Worm (Caenorhabditis elegans) whole organism, late embryonic: ENCODE results near the gene alx-1.

Experiments used
- C08G9.2 ChIP-seq: sonication (generic microtip); optimal IDR thresholded peaks from 2 replicates; lab custom pipeline; 2016; ENCODE audit warnings: mild to moderate bottlenecking, missing genetic modification characterization, moderate library complexity, missing compliant biosample characterization
- F13H6.1 ChIP-seq: sonication (generic microtip); optimal IDR thresholded peaks from 2 replicates; lab custom pipeline; 2016; ENCODE audit warnings: missing genetic modification characterization, missing compliant biosample characterization
- K02D7.2 ChIP-seq: sonication (generic microtip); optimal IDR thresholded peaks from 2 replicates; lab custom pipeline; 2017; ENCODE audit warnings: mild to moderate bottlenecking, missing genetic modification characterization, missing compliant biosample characterization
- Y22D7AL.16 ChIP-seq: sonication (generic microtip); optimal IDR thresholded peaks from 2 replicates; lab custom pipeline; 2016; ENCODE audit warnings: missing genetic modification characterization, missing compliant biosample characterization
- ama-1 ChIP-seq: fragments of 150-350 bp; optimal IDR thresholded peaks from 2 replicates; lab custom pipeline; 2014
- ceh-14 ChIP-seq: sonication (generic microtip); optimal IDR thresholded peaks from 2 replicates; lab custom pipeline; 2016; ENCODE audit warnings: missing genotype, missing genetic modification characterization, missing compliant biosample characterization
- ceh-22 ChIP-seq: sonication (generic microtip); optimal IDR thresholded peaks from 2 replicates; lab custom pipeline; 2017; ENCODE audit warnings: missing biosample characterization, missing genetic modification characterization
- ceh-30 ChIP-seq: fragments of 150-350 bp; optimal IDR thresholded peaks from 2 replicates; lab custom pipeline; 2014; ENCODE audit warnings: missing biosample characterization, missing genetic modification characterization
- ceh-31 ChIP-seq: sonication (generic microtip); optimal IDR thresholded peaks from 2 replicates; lab custom pipeline; 2016; ENCODE audit warnings: missing genetic modification characterization, missing compliant biosample characterization
- ceh-6 ChIP-seq: fragments of 200-800 bp; sonication (Bioruptor generic); optimal IDR thresholded peaks from 2 replicates; lab custom pipeline; 2018; ENCODE audit warnings: mild to moderate bottlenecking, missing genetic modification characterization, missing compliant biosample characterization
- che-1 ChIP-seq: sonication (generic microtip); optimal IDR thresholded peaks from 2 replicates; lab custom pipeline; 2016; ENCODE audit warnings: mild to moderate bottlenecking, missing genetic modification characterization, missing compliant biosample characterization
- dmd-4 ChIP-seq: sonication (generic microtip); optimal IDR thresholded peaks from 2 replicates; lab custom pipeline; 2016; ENCODE audit warnings: borderline replicate concordance, missing genetic modification characterization, missing compliant biosample characterization
- elt-2 ChIP-seq: sonication (generic microtip); optimal IDR thresholded peaks from 2 replicates; lab custom pipeline; 2016; ENCODE audit warnings: missing genetic modification reagents, missing genetic modification characterization, missing compliant biosample characterization
- ets-4 ChIP-seq: sonication (generic microtip); optimal IDR thresholded peaks from 2 replicates; lab custom pipeline; 2016; ENCODE audit warnings: missing genetic modification characterization, missing compliant biosample characterization
- eyg-1 ChIP-seq: sonication (generic microtip); optimal IDR thresholded peaks from 2 replicates; lab custom pipeline; 2016; ENCODE audit warnings: missing genotype, missing genetic modification characterization, missing compliant biosample characterization
- hlh-13 ChIP-seq: fragments of 200-800 bp; sonication (Bioruptor generic); optimal IDR thresholded peaks from 2 replicates; lab custom pipeline; 2018; ENCODE audit warnings: mild to moderate bottlenecking, missing genetic modification characterization, missing compliant biosample characterization
- hlh-30 ChIP-seq: sonication (generic microtip); optimal IDR thresholded peaks from 2 replicates; lab custom pipeline; 2017; ENCODE audit warnings: antibody characterized with exemption, missing genetic modification characterization, missing compliant biosample characterization; ENCODE audit not compliant: insufficient read depth
- lin-11 ChIP-seq: fragments of 200-800 bp; sonication (Bioruptor generic); optimal IDR thresholded peaks from 2 replicates; lab custom pipeline; 2018; ENCODE audit warnings: mild to moderate bottlenecking, missing genetic modification characterization, missing compliant biosample characterization
- nfya-1 ChIP-seq: sonication (generic microtip); optimal IDR thresholded peaks from 2 replicates; lab custom pipeline; 2017; ENCODE audit warnings: missing genetic modification characterization, mild to moderate bottlenecking, missing compliant biosample characterization, antibody characterized with exemption, moderate library complexity
- npax-4 ChIP-seq: sonication (generic microtip); optimal IDR thresholded peaks from 2 replicates; lab custom pipeline; 2016; ENCODE audit warnings: missing genetic modification characterization, missing compliant biosample characterization
- pax-1 ChIP-seq: fragments of 150-350 bp; optimal IDR thresholded peaks from 2 replicates; lab custom pipeline; 2014; ENCODE audit warnings: missing biosample characterization, missing genetic modification characterization
- pha-2 ChIP-seq: sonication (generic microtip); optimal IDR thresholded peaks from 2 replicates; lab custom pipeline; 2017; ENCODE audit warnings: mild to moderate bottlenecking, missing genetic modification characterization, missing compliant biosample characterization
- pqm-1 ChIP-seq: sonication (generic microtip); optimal IDR thresholded peaks from 2 replicates; lab custom pipeline; 2016; ENCODE audit warnings: missing genetic modification characterization, missing compliant biosample characterization
- pros-1 ChIP-seq: fragments of 150-350 bp; optimal IDR thresholded peaks from 2 replicates; lab custom pipeline; 2014; ENCODE audit warnings: missing biosample characterization, missing genetic modification reagents, missing genetic modification characterization
- rnt-1 ChIP-seq: sonication (generic microtip); optimal IDR thresholded peaks from 2 replicates; lab custom pipeline; 2016; ENCODE audit warnings: missing genetic modification characterization, missing compliant biosample characterization
- sdc-2 ChIP-seq: sonication (generic microtip); optimal IDR thresholded peaks from 2 replicates; lab custom pipeline; 2016; ENCODE audit warnings: missing genotype, missing genetic modification characterization, missing compliant biosample characterization
- sox-2 ChIP-seq: fragments of 200-800 bp; sonication (Bioruptor generic); IDR thresholded peaks from 2 replicates; pipeline ENCODE4 v1.3.6; 2022; ENCODE audit warnings: missing genetic modification reagents, missing genetic modification characterization, missing compliant biosample characterization
- syd-9 ChIP-seq: sonication (generic microtip); optimal IDR thresholded peaks from 2 replicates; lab custom pipeline; 2016; ENCODE audit warnings: mild to moderate bottlenecking, missing genetic modification characterization, moderate library complexity, missing compliant biosample characterization
- tbx-7 ChIP-seq: sonication (generic microtip); optimal IDR thresholded peaks from 2 replicates; lab custom pipeline; 2016; ENCODE audit warnings: missing genotype, missing genetic modification characterization, missing compliant biosample characterization
- ttx-3 ChIP-seq: sonication (generic microtip); optimal IDR thresholded peaks from 2 replicates; lab custom pipeline; 2016; ENCODE audit warnings: missing genetic modification reagents, missing genetic modification characterization, missing compliant biosample characterization
- unc-3 ChIP-seq, 2 experiments: fragments of 200-800 bp in 1 of 2; sonication (Bioruptor generic) in 1 of 2; sonication (generic microtip) in 1 of 2; conservative IDR thresholded peaks in 1 of 2; optimal IDR thresholded peaks in 1 of 2; 2 replicates each; pipeline versions ENCODE4 v1.3.6 to Lab custom; 2016 to 2022; ENCODE audit warnings: missing compliant biosample characterization in 2 of 2, missing genetic modification characterization in 2 of 2, missing genetic modification reagents in 1 of 2
- unc-42 ChIP-seq: sonication (generic microtip); optimal IDR thresholded peaks from 2 replicates; lab custom pipeline; 2016; ENCODE audit warnings: missing genotype, missing genetic modification characterization, missing compliant biosample characterization
- unc-55 ChIP-seq: sonication (generic microtip); optimal IDR thresholded peaks from 2 replicates; lab custom pipeline; 2017; ENCODE audit warnings: missing biosample characterization, missing genetic modification reagents, missing genetic modification characterization
- unc-86 ChIP-seq: sonication (generic microtip); optimal IDR thresholded peaks from 2 replicates; lab custom pipeline; 2016; ENCODE audit warnings: missing genetic modification characterization, missing compliant biosample characterization
- zip-5 ChIP-seq: sonication (generic microtip); optimal IDR thresholded peaks from 2 replicates; lab custom pipeline; 2016; ENCODE audit warnings: missing genetic modification characterization, missing compliant biosample characterization

The alx-1 gene

ce11 chrIII:9956665-9957401 lies at the start of gene alx-1:
Gene alx-1, plus strand, starts transcription at chrIII:9957351.
- no peak for TF ChIP-seq ceh-22 (tag; lab: Kevin White, UChicago)
- no peak for TF ChIP-seq zip-5 (tag; lab: Kevin White, UChicago)
- TF ChIP-seq pqm-1 (tag; lab: Kevin White, UChicago) = no peak
- TF ChIP-seq, all 69 proteins: peak for 0

- TF ChIP-seq unc-55 (GFP tag; lab: Kevin White, UChicago) (no peak), ceh-31 (tag; lab: Kevin White, UChicago) (no peak), ets-4 (tag; lab: Kevin White, UChicago) (no peak), zip-5 (tag; lab: Kevin White, UChicago) (no peak), ceh-6 (GFP tag; lab: Kevin White, UChicago) (no peak), eyg-1 (tag; lab: Kevin White, UChicago) (no peak), elt-2 (tag; lab: Kevin White, UChicago) (no peak), pros-1 (tag; lab: Kevin White, UChicago) (no peak), pha-2 (no peak), ama-1 (lab: Kevin White, UChicago) (no peak), dmd-4 (tag; lab: Kevin White, UChicago) (no peak), syd-9 (no peak)
Measured at ce11 chrIII:9907574-9907973, 49.6 kb upstream of the alx-1 start.

- no peak for TF ChIP-seq ceh-6 (GFP tag; lab: Kevin White, UChicago)
- TF ChIP-seq Y22D7AL.16 (tag; lab: Kevin White, UChicago) = no peak
- TF ChIP-seq lin-11 (tag; lab: Kevin White, UChicago) = no peak
- TF ChIP-seq unc-42 (tag; lab: Kevin White, UChicago) = no peak
- no peak for TF ChIP-seq C08G9.2
- no peak for TF ChIP-seq ceh-22 (tag; lab: Kevin White, UChicago)
- TF ChIP-seq ets-4 (tag; lab: Kevin White, UChicago) = no peak
- TF ChIP-seq npax-4 (tag; lab: Kevin White, UChicago) = no peak
- no peak for TF ChIP-seq che-1 (tag; lab: Kevin White, UChicago)
- TF ChIP-seq ceh-14 (tag; lab: Kevin White, UChicago) = no peak
- TF ChIP-seq K02D7.2 = no peak
Measured at ce11 chrIII:9908769-9909168, 48.4 kb upstream of the alx-1 start.

DNA sequence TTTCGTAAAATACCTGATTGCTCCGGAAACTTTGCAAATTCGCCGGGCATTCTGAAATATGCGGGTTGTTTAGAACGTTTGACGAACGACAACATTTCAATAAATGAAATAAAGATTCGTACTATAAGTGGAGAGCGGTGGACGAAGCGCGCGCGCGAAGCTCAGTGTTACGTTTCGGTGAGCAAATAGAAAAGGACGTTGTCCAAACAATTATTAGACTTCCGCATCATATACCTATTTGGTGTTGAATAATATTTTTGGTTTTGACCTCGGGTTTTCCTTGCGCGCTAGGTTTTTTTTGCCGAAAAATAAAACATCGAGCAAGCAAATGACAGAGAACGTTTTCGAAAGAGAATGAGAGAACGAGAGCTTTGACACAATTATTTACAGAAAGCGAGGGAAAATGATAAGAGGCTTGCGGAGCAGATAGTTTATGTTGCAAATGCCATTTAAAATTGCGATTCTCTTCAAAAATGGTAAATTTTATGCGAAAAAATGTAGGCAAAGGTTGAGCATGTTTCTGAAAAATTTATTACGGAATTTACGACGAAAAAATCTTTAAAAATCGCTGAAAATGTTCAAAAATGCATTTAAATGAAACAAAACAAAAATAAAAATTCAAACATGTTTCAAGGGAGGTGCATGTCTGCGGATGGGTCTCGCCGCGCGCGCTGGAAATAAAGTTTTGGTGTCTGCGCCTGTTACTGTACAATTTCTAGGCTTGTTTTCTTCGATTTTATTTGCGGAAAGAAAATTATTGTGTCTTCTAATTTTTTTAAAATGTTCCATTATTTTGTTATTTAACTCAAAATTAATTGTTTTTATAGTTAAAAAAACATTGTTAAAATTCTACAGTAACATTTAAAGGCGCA lies 46.3 kb upstream of the alx-1 start, which contains the start of the genes cyld-1 and F40F12.9:
cyld-1 (minus strand) TSS at position 51 of the 872 bp plus-strand sequence.
F40F12.9 (plus strand) TSS at position 721 of the 872 bp plus-strand sequence.
- TF ChIP-seq pax-1 (tag; lab: Kevin White, UChicago) (no peak), ama-1 (lab: Kevin White, UChicago) (no peak), sox-2 (GFP tag; lab: Robert Waterston, UW) (no peak), F13H6.1 (tag; lab: Kevin White, UChicago) (no peak), sdc-2 (tag; lab: Kevin White, UChicago) (no peak), ceh-31 (tag; lab: Kevin White, UChicago) (no peak), ttx-3 (tag; lab: Kevin White, UChicago) (no peak), ceh-22 (tag; lab: Kevin White, UChicago) (no peak), Y22D7AL.16 (tag; lab: Kevin White, UChicago) (no peak), ceh-30 (tag; lab: Kevin White, UChicago) (no peak), lin-11 (tag; lab: Kevin White, UChicago) (no peak), hlh-13 (GFP tag; lab: Kevin White, UChicago) (no peak), unc-86 (tag; lab: Kevin White, UChicago) (no peak), rnt-1 (tag; lab: Kevin White, UChicago) (no peak), unc-3 (GFP tag; conservative IDR thresholded peaks at IDR 0.05; lab: Robert Waterston, UW) (no peak), unc-3 (tag; optimal IDR thresholded peaks at IDR 0.05; lab: Kevin White, UChicago) (no peak), tbx-7 (tag; lab: Kevin White, UChicago) (no peak), hlh-30 (tag; lab: Kevin White, UChicago) (no peak), pqm-1 (tag; lab: Kevin White, UChicago) (no peak), che-1 (tag; lab: Kevin White, UChicago) (no peak), nfya-1 (tag; lab: Kevin White, UChicago) (no peak)
- TF ChIP-seq, all 69 proteins: peak for 0
